Fruit fly (Drosophila melanogaster) whole organism, embryonic: ENCODE data around the gene Cdc7.

ENCODE experiments used
- Ada2b ChIP-seq: fragments of 200-800 bp; sonication (Bioruptor generic); IDR thresholded peaks from 2 replicates; pipeline ENCODE4 v1.3.6; 2022; ENCODE audit warnings: missing biosample characterization, missing genetic modification characterization
- Asciz ChIP-seq: fragments of 200-800 bp; sonication (Bioruptor generic); optimal IDR thresholded peaks from 2 replicates; lab custom pipeline; 2017; ENCODE audit warnings: missing biosample characterization, mild to moderate bottlenecking, missing genetic modification characterization, missing genetic modification reagents
- BEAF-32 ChIP-seq: fragments of 200-800 bp; sonication (Bioruptor generic); optimal IDR thresholded peaks from 3 replicates; lab custom pipeline; 2017; ENCODE audit warnings: missing biosample characterization, missing genetic modification characterization, mild to moderate bottlenecking, moderate library complexity, missing genetic modification reagents
- BtbVII ChIP-seq: fragments of 200-800 bp; sonication (Bioruptor generic); optimal IDR thresholded peaks from 3 replicates; lab custom pipeline; 2017; ENCODE audit warnings: missing biosample characterization, mild to moderate bottlenecking, missing genetic modification characterization
- CG12155 ChIP-seq: fragments of 200-800 bp; sonication (Bioruptor generic); optimal IDR thresholded peaks from 3 replicates; lab custom pipeline; 2016; ENCODE audit warnings: missing biosample characterization, missing genetic modification characterization
- CG13296 ChIP-seq: fragments of 200-800 bp; sonication (Bioruptor generic); optimal IDR thresholded peaks from 3 replicates; lab custom pipeline; 2018; ENCODE audit warnings: missing biosample characterization, mild to moderate bottlenecking, missing genetic modification characterization
- CG13775 ChIP-seq: fragments of 200-800 bp; sonication (Bioruptor generic); optimal IDR thresholded peaks from 3 replicates; lab custom pipeline; 2017; ENCODE audit warnings: missing biosample characterization, mild to moderate bottlenecking, missing genetic modification characterization
- CG14710 ChIP-seq: fragments of 200-800 bp; sonication (Bioruptor generic); optimal IDR thresholded peaks from 3 replicates; lab custom pipeline; 2019; ENCODE audit warnings: missing biosample characterization, mild to moderate bottlenecking, missing genetic modification characterization, moderate library complexity
- CG15011 ChIP-seq: fragments of 200-800 bp; sonication (Bioruptor generic); optimal IDR thresholded peaks from 3 replicates; lab custom pipeline; 2018; ENCODE audit warnings: missing biosample characterization, mild to moderate bottlenecking, missing genetic modification characterization
- CG15479 ChIP-seq: fragments of 200-800 bp; sonication (Bioruptor generic); optimal IDR thresholded peaks from 3 replicates; lab custom pipeline; 2019; ENCODE audit warnings: missing biosample characterization, mild to moderate bottlenecking, missing genetic modification characterization, moderate library complexity
- CG15514 ChIP-seq: fragments of 200-800 bp; sonication (Bioruptor generic); optimal IDR thresholded peaks from 3 replicates; lab custom pipeline; 2017; ENCODE audit warnings: missing biosample characterization, missing genetic modification characterization, mild to moderate bottlenecking, moderate library complexity, missing genetic modification reagents
- CG15696 ChIP-seq: fragments of 200-800 bp; sonication (Bioruptor generic); optimal IDR thresholded peaks from 2 replicates; lab custom pipeline; 2019; ENCODE audit warnings: missing biosample characterization, mild to moderate bottlenecking, missing genetic modification characterization, moderate library complexity
- CG17829 ChIP-seq: fragments of 200-800 bp; optimal IDR thresholded peaks from 2 replicates; lab custom pipeline; 2019; ENCODE audit warnings: missing biosample characterization, mild to moderate bottlenecking, missing genetic modification characterization, moderate library complexity
- CG2712 ChIP-seq: fragments of 200-800 bp; optimal IDR thresholded peaks from 3 replicates; lab custom pipeline; 2019; ENCODE audit warnings: missing biosample characterization, mild to moderate bottlenecking, missing genetic modification characterization, moderate library complexity
- CG30403 ChIP-seq: fragments of 200-800 bp; sonication (Bioruptor generic); optimal IDR thresholded peaks from 3 replicates; lab custom pipeline; 2016; ENCODE audit warnings: missing biosample characterization, missing genetic modification characterization
- CG30431 ChIP-seq: fragments of 200-800 bp; sonication (Bioruptor generic); optimal IDR thresholded peaks from 2 replicates; lab custom pipeline; 2017; ENCODE audit warnings: missing biosample characterization, missing genetic modification characterization
- CG31441 ChIP-seq: fragments of 200-800 bp; sonication (Bioruptor generic); IDR thresholded peaks from 2 replicates; pipeline ENCODE4 v1.3.6; 2022; ENCODE audit warnings: missing biosample characterization, missing genetic modification characterization
- CG42726 ChIP-seq: fragments of 200-800 bp; sonication (Bioruptor generic); IDR thresholded peaks from 2 replicates; pipeline ENCODE4 v1.3.6; 2022; ENCODE audit warnings: missing biosample characterization, missing genetic modification characterization; ENCODE audit not compliant: partially characterized antibody
- CG5245 ChIP-seq: fragments of 200-800 bp; sonication (Bioruptor generic); optimal IDR thresholded peaks from 3 replicates; lab custom pipeline; 2016; ENCODE audit warnings: missing biosample characterization, missing genetic modification characterization
- CG6791 ChIP-seq: fragments of 200-800 bp; sonication (Bioruptor generic); IDR thresholded peaks from 3 replicates; pipeline ENCODE4 v1.3.6; 2022; ENCODE audit warnings: missing biosample characterization, missing genetic modification characterization; ENCODE audit not compliant: partially characterized antibody
- CG7556 ChIP-seq: fragments of 200-800 bp; sonication (Bioruptor generic); optimal IDR thresholded peaks from 2 replicates; lab custom pipeline; 2017; ENCODE audit warnings: missing biosample characterization, mild to moderate bottlenecking, missing genetic modification characterization
- CG8290 ChIP-seq, 3 experiments: fragments of 200-800 bp; sonication (Bioruptor generic); optimal IDR thresholded peaks; 2 replicates each; lab custom pipeline; 2016 to 2019; ENCODE audit warnings: missing biosample characterization in 3 of 3, missing genetic modification characterization in 3 of 3, mild to moderate bottlenecking in 2 of 3, moderate library complexity in 1 of 3
- CG8388 ChIP-seq: fragments of 200-800 bp; sonication (Bioruptor generic); optimal IDR thresholded peaks from 2 replicates; lab custom pipeline; 2019; ENCODE audit warnings: missing biosample characterization, mild to moderate bottlenecking, missing genetic modification characterization, moderate library complexity
- CG8924 ChIP-seq: fragments of 200-800 bp; optimal IDR thresholded peaks from 3 replicates; lab custom pipeline; 2019; ENCODE audit warnings: missing biosample characterization, mild to moderate bottlenecking, missing genetic modification characterization, moderate library complexity
- CG8944 ChIP-seq: fragments of 200-800 bp; sonication (Bioruptor generic); optimal IDR thresholded peaks from 3 replicates; lab custom pipeline; 2016; ENCODE audit warnings: missing biosample characterization, missing genetic modification characterization
- CG9932 ChIP-seq: fragments of 200-800 bp; sonication (Bioruptor generic); IDR thresholded peaks from 2 replicates; pipeline ENCODE4 v1.3.6; 2022; ENCODE audit warnings: missing biosample characterization, missing genetic modification characterization
- D19A ChIP-seq: fragments of 200-800 bp; optimal IDR thresholded peaks from 3 replicates; lab custom pipeline; 2019; ENCODE audit warnings: missing biosample characterization, mild to moderate bottlenecking, missing genetic modification characterization, moderate library complexity
- Dbx ChIP-seq: fragments of 200-800 bp; sonication (Bioruptor generic); IDR thresholded peaks from 3 replicates; pipeline ENCODE4 v1.3.6; 2022; ENCODE audit warnings: missing biosample characterization, missing genetic modification characterization
- Dek ChIP-seq: fragments of 200-800 bp; sonication (Bioruptor generic); optimal IDR thresholded peaks from 3 replicates; lab custom pipeline; 2019; ENCODE audit warnings: missing biosample characterization, mild to moderate bottlenecking, missing genetic modification characterization, moderate library complexity
- GATAe ChIP-seq: fragments of 200-800 bp; sonication (Bioruptor generic); conservative IDR thresholded peaks from 2 replicates; pipeline ENCODE4 v1.3.6; 2022; ENCODE audit warnings: missing biosample characterization, missing genetic modification characterization
- Hmr ChIP-seq: fragments of 200-800 bp; sonication (Bioruptor generic); optimal IDR thresholded peaks from 3 replicates; lab custom pipeline; 2017; ENCODE audit warnings: mild to moderate bottlenecking, missing biosample characterization, missing genetic modification reagents, missing genetic modification characterization
- Nf-YB ChIP-seq: fragments of 200-800 bp; sonication (Bioruptor generic); optimal IDR thresholded peaks from 3 replicates; lab custom pipeline; 2019; ENCODE audit warnings: missing biosample characterization, mild to moderate bottlenecking, missing genetic modification characterization, moderate library complexity
- Rx ChIP-seq: fragments of 200-800 bp; sonication (Bioruptor generic); IDR thresholded peaks from 2 replicates; pipeline ENCODE4 v1.3.6; 2022; ENCODE audit warnings: missing biosample characterization, missing genetic modification characterization
- ac ChIP-seq: fragments of 200-800 bp; sonication (Bioruptor generic); optimal IDR thresholded peaks from 3 replicates; lab custom pipeline; 2017; ENCODE audit warnings: missing biosample characterization, mild to moderate bottlenecking, missing genetic modification characterization
- ap ChIP-seq: fragments of 200-800 bp; sonication (Bioruptor generic); IDR thresholded peaks from 2 replicates; pipeline ENCODE4 v1.3.6; 2022; ENCODE audit warnings: missing biosample characterization, missing genetic modification characterization
- bcd ChIP-seq: fragments of 200-800 bp; sonication (Bioruptor generic); optimal IDR thresholded peaks from 2 replicates; lab custom pipeline; 2017; ENCODE audit warnings: missing biosample characterization, mild to moderate bottlenecking, missing genetic modification characterization
- cg ChIP-seq: fragments of 200-800 bp; sonication (Bioruptor generic); optimal IDR thresholded peaks from 3 replicates; lab custom pipeline; 2019; ENCODE audit warnings: missing biosample characterization, mild to moderate bottlenecking, missing genetic modification characterization, moderate library complexity
- dan ChIP-seq: fragments of 200-800 bp; sonication (Bioruptor generic); IDR thresholded peaks from 2 replicates; pipeline ENCODE4 v1.3.6; 2022; ENCODE audit warnings: missing biosample characterization, missing genetic modification characterization
- esg ChIP-seq: fragments of 200-800 bp; sonication (Bioruptor generic); conservative IDR thresholded peaks from 2 replicates; pipeline ENCODE4 v1.3.6; 2022; ENCODE audit warnings: missing biosample characterization, missing genetic modification characterization
- grn ChIP-seq: fragments of 200-800 bp; sonication (Bioruptor generic); optimal IDR thresholded peaks from 3 replicates; lab custom pipeline; 2017; ENCODE audit warnings: missing biosample characterization, missing genetic modification characterization
- ind ChIP-seq: fragments of 200-800 bp; sonication (Bioruptor generic); optimal IDR thresholded peaks from 3 replicates; lab custom pipeline; 2016; ENCODE audit warnings: missing biosample characterization, missing genetic modification characterization
- lola ChIP-seq, 3 experiments: fragments of >200 bp in 2 of 3; fragments of 200-800 bp in 1 of 3; sonication (Bioruptor generic) in 1 of 3; optimal IDR thresholded peaks; 2 replicates each; lab custom pipeline; 2017 to 2019; ENCODE audit warnings: missing biosample characterization in 3 of 3, missing genetic modification characterization in 3 of 3, mild to moderate bottlenecking in 1 of 3, moderate library complexity in 1 of 3
- nerfin-1 ChIP-seq: fragments of 200-800 bp; sonication (Bioruptor generic); optimal IDR thresholded peaks from 3 replicates; lab custom pipeline; 2019; ENCODE audit warnings: missing biosample characterization, mild to moderate bottlenecking, missing genetic modification characterization, moderate library complexity
- nmo ChIP-seq: fragments of 200-800 bp; sonication (Bioruptor generic); optimal IDR thresholded peaks from 2 replicates; lab custom pipeline; 2018; ENCODE audit warnings: missing biosample characterization, mild to moderate bottlenecking, missing genetic modification characterization, moderate library complexity
- nom ChIP-seq: fragments of 200-800 bp; sonication (Bioruptor generic); optimal IDR thresholded peaks from 2 replicates; lab custom pipeline; 2017; ENCODE audit warnings: missing biosample characterization, missing genetic modification characterization, mild to moderate bottlenecking, moderate library complexity, missing genetic modification reagents
- phol ChIP-seq: fragments of 200-800 bp; sonication (Bioruptor generic); optimal IDR thresholded peaks from 3 replicates; lab custom pipeline; 2018; ENCODE audit warnings: missing biosample characterization, mild to moderate bottlenecking, missing genetic modification characterization, moderate library complexity

The Cdc7 gene

DNA sequence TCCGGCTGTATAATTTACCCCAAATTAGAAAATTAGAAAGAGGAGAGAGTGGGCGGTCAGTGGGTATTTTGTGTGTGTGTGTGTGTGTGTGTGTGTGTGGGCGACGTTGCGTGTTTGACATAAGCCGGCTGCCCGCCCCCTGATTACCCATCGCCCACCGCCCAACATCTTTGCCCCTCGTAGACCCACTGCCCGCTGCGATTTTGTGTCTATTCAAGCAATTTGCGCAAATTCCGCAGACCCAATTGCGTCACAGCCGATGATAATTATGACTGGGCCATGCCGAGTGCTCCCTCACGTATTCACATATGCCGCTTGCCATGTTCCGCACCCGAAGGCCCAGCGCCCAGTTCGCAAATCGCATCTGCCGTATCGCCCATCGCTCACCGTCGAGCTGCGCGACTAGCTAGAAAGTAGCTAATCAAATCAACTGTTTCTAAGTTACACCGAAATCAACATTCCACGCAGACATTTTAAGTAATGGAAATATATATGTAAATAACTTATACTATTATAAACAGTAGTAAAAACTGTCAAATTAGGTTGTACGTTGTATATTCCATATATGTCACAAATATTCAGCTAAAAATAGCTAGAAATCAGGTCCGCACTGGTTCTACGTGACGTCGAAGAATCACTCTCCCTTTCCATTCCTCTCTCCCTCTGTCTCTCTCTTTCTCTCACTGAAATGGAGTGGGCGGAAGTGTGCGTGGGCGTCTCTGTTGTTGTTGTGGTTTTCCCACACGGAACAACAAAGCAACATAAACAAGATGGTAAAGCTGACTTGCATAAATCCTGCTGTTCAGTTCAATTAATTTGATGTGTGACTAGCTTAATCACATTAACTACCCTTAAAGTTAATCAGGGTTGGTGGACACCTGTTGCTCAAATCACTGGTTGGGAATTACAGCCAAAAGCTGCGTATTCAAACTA is 2.6 kb downstream of the Cdc7 start (continued):
- TF ChIP-seq CG9932 (GFP tag; lab: Robert Waterston, UW) = peak; percentile 23; the same call in 1 of the 2 replicates
- no peak for TF ChIP-seq CG30431 (GFP tag; lab: Kevin White, UChicago)
- no peak for TF ChIP-seq CG5245 (GFP tag; lab: Kevin White, UChicago)
- peak; percentile 41 for TF ChIP-seq Asciz (GFP tag; lab: Kevin White, UChicago)
- TF ChIP-seq CG7556 (GFP tag; lab: Kevin White, UChicago) = peak; percentile 64
- TF ChIP-seq CG8388 (GFP tag; lab: Kevin White, UChicago) = peak; percentile 37
- peak; percentile 33 for TF ChIP-seq Nf-YB (GFP tag; lab: Kevin White, UChicago)
- peak; percentile 3 for TF ChIP-seq bcd (GFP tag; lab: Kevin White, UChicago)
- peak; percentile 58 for TF ChIP-seq CG2712
- no peak for TF ChIP-seq dan (GFP tag; lab: Robert Waterston, UW)
- peak in 1 of 3 experiments; percentile 28 for TF ChIP-seq lola (GFP tag; optimal IDR thresholded peaks at IDR 0.05; lab: Kevin White, UChicago)
- TF ChIP-seq nom (GFP tag; lab: Kevin White, UChicago) = peak; percentile 63
- peak; percentile 43 for TF ChIP-seq nerfin-1 (tag; lab: Kevin White, UChicago)
- TF ChIP-seq ac (GFP tag; lab: Kevin White, UChicago) = no peak
- TF ChIP-seq BEAF-32 (GFP tag; lab: Kevin White, UChicago) = peak; percentile 11
- TF ChIP-seq Dbx (GFP tag; lab: Robert Waterston, UW) = peak; percentile 14; the same call in 1 of the 3 replicates
- peak; percentile 69 for TF ChIP-seq Hmr
- peak; percentile 57; the same call in 1 of the 2 replicates for TF ChIP-seq CG31441
- peak; percentile 42 for TF ChIP-seq phol (tag; lab: Kevin White, UChicago)
- no peak; the same call in 1 of the 2 replicates for TF ChIP-seq esg (GFP tag; lab: Robert Waterston, UW)
- no peak for TF ChIP-seq CG8290 (GFP tag; optimal IDR thresholded peaks at IDR 0.05; lab: Kevin White, UChicago)
- TF ChIP-seq CG8290 (tag; optimal IDR thresholded peaks at IDR 0.05; lab: Kevin White, UChicago) = peak in 1 of 2 experiments; percentile 1
- no peak for TF ChIP-seq Rx (GFP tag; lab: Robert Waterston, UW)
- TF ChIP-seq Dek (tag; lab: Kevin White, UChicago) = peak; percentile 23
- peak; percentile 53 for TF ChIP-seq CG15479 (GFP tag; lab: Kevin White, UChicago)
- peak; percentile 55 for TF ChIP-seq CG8924
- TF ChIP-seq CG8944 (GFP tag; lab: Kevin White, UChicago) = no peak
- TF ChIP-seq ind (GFP tag; lab: Kevin White, UChicago) = no peak
- peak; percentile 2 for TF ChIP-seq CG12155 (GFP tag; lab: Kevin White, UChicago)
- peak; percentile 61 for TF ChIP-seq CG15514 (GFP tag; lab: Kevin White, UChicago)
- no peak for TF ChIP-seq CG6791 (GFP tag; lab: Robert Waterston, UW)
- peak; percentile 42 for TF ChIP-seq D19A (tag; lab: Kevin White, UChicago)
- TF ChIP-seq Ada2b (GFP tag; lab: Robert Waterston, UW) = peak; percentile 38; the same call in 1 of the 2 replicates
- TF ChIP-seq nmo (GFP tag; lab: Kevin White, UChicago) = peak; percentile 52
- TF ChIP-seq cg (GFP tag; lab: Kevin White, UChicago) = peak; percentile 5
- peak; percentile 32 for TF ChIP-seq CG14710
- no peak for TF ChIP-seq GATAe (GFP tag; lab: Robert Waterston, UW)
- peak; percentile 7 for TF ChIP-seq CG15696 (tag; lab: Kevin White, UChicago)
- no peak for TF ChIP-seq CG13775 (GFP tag; lab: Kevin White, UChicago)
- TF ChIP-seq CG13296 = peak; percentile 65
- TF ChIP-seq CG42726 = no peak
- TF ChIP-seq CG15011 (GFP tag; lab: Kevin White, UChicago) = peak; percentile 43
- peak; percentile 15 for TF ChIP-seq grn (GFP tag; lab: Kevin White, UChicago)
- peak; percentile 35 for TF ChIP-seq CG30403
- peak; percentile 17 for TF ChIP-seq CG17829 (tag; lab: Kevin White, UChicago)
- peak; percentile 76 for TF ChIP-seq BtbVII
- TF ChIP-seq ap (GFP tag; lab: Robert Waterston, UW) = no peak
